Worm (Caenorhabditis elegans) whole organism, L1 larva: ENCODE results near the gene haf-7.

Experiments used
- ama-1 ChIP-seq: fragments of 150-350 bp; optimal IDR thresholded peaks from 2 replicates; lab custom pipeline; 2014
- dpl-1 ChIP-seq, 3 experiments: fragments of 150-350 bp in 2 of 3; sonication (generic microtip) in 1 of 3; optimal IDR thresholded peaks; 2 replicates each; lab custom pipeline; 2014 to 2017; ENCODE audit warnings: missing biosample characterization in 3 of 3, missing genetic modification characterization in 3 of 3, missing genetic modification reagents in 3 of 3
- lin-15B ChIP-seq: fragments of 150-350 bp; sonication (generic microtip); optimal IDR thresholded peaks from 3 replicates; lab custom pipeline; 2014; ENCODE audit warnings: missing biosample characterization, missing genetic modification characterization
- lin-39 ChIP-seq: fragments of 150-350 bp; optimal IDR thresholded peaks from 2 replicates; lab custom pipeline; 2014; ENCODE audit warnings: missing biosample characterization, missing genetic modification reagents, missing genetic modification characterization
- mdl-1 ChIP-seq, 2 experiments: fragments of 150-350 bp; optimal IDR thresholded peaks; 2 replicates each; lab custom pipeline; 2014 to 2017; ENCODE audit warnings: missing biosample characterization in 2 of 2, missing genetic modification characterization in 2 of 2, inconsistent platforms in 1 of 2
- nhr-47 ChIP-seq: sonication (generic microtip); optimal IDR thresholded peaks from 2 replicates; lab custom pipeline; 2016; ENCODE audit warnings: mild to moderate bottlenecking, missing genetic modification characterization, moderate library complexity, missing compliant biosample characterization
- pax-3 ChIP-seq: fragments of 200-800 bp; sonication (Bioruptor generic); optimal IDR thresholded peaks from 2 replicates; lab custom pipeline; 2018; ENCODE audit warnings: mild to moderate bottlenecking, missing genetic modification characterization, moderate library complexity, missing compliant biosample characterization
- skn-1 ChIP-seq: fragments of 150-350 bp; optimal IDR thresholded peaks from 2 replicates; lab custom pipeline; 2014; ENCODE audit warnings: missing biosample characterization, missing genetic modification characterization
- sup-37 ChIP-seq: fragments of 200-800 bp; sonication (Bioruptor generic); optimal IDR thresholded peaks from 2 replicates; lab custom pipeline; 2018; ENCODE audit warnings: mild to moderate bottlenecking, missing genetic modification characterization, missing compliant biosample characterization
- unc-130 ChIP-seq: fragments of 150-350 bp; optimal IDR thresholded peaks from 2 replicates; lab custom pipeline; 2017; ENCODE audit warnings: missing biosample characterization, missing genetic modification characterization, inconsistent platforms
- unc-62 ChIP-seq: fragments of 150-350 bp; optimal IDR thresholded peaks from 2 replicates; lab custom pipeline; 2014; ENCODE audit warnings: missing biosample characterization, missing genetic modification reagents, missing genetic modification characterization

DNA sequence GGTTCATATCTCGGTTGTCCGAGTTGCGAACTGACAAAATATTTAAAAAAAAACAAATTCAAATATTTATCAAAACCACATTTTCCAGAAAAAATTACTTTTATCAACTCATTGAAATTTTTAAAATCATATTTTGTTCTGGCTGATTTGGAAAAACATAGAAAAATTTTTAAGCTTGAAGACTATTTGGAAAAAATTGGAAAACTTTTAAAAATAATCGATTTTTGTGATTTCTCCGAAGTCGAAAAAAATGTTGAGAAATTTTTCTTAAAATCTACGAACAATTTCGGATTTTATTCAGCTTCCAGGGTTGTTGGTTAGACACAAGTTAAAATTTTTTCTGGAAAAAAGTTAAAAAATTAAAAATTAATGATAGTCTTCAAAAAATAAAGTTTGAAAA is 36.2 kb upstream of the haf-7 start, which contains the start of gene Y50E8A.5:
- TF ChIP-seq sup-37 (no peak), unc-130 (tag; lab: Kevin White, UChicago) (no peak), ama-1 (lab: Kevin White, UChicago) (no peak), unc-62 (GFP tag; lab: Kevin White, UChicago) (no peak), dpl-1 (GFP tag; optimal IDR thresholded peaks at IDR 0.05; lab: Kevin White, UChicago) (no peak), skn-1 (tag; lab: Kevin White, UChicago) (no peak), mdl-1 (tag; optimal IDR thresholded peaks at IDR 0.05; lab: Kevin White, UChicago) (no peak), pax-3 (no peak), nhr-47 (tag; lab: Kevin White, UChicago) (no peak), lin-15B (tag; lab: Kevin White, UChicago) (no peak), lin-39 (tag; lab: Kevin White, UChicago) (no peak)
